Fruit fly (Drosophila melanogaster) whole organism, embryonic: ENCODE results near the gene Iyd.

Source experiments
- Atf3 ChIP-seq: fragments of 200-800 bp; sonication (Bioruptor generic); optimal IDR thresholded peaks from 3 replicates; lab custom pipeline; 2016; ENCODE audit warnings: missing biosample characterization, missing genetic modification characterization
- C15 ChIP-seq: fragments of 200-800 bp; sonication (Bioruptor generic); IDR thresholded peaks from 3 replicates; pipeline ENCODE4 v1.3.6; 2022; ENCODE audit warnings: missing biosample characterization, missing genetic modification characterization
- CG10274 ChIP-seq: fragments of 200-800 bp; sonication (Bioruptor generic); optimal IDR thresholded peaks from 3 replicates; lab custom pipeline; 2017; ENCODE audit warnings: missing biosample characterization, mild to moderate bottlenecking, missing genetic modification characterization
- CG10979 ChIP-seq: fragments of 200-800 bp; sonication (Bioruptor generic); optimal IDR thresholded peaks from 2 replicates; lab custom pipeline; 2018; ENCODE audit warnings: missing biosample characterization, mild to moderate bottlenecking, missing genetic modification characterization, moderate library complexity
- CG11723 ChIP-seq: fragments of 200-800 bp; sonication (Bioruptor generic); optimal IDR thresholded peaks from 2 replicates; lab custom pipeline; 2017; ENCODE audit warnings: missing biosample characterization, mild to moderate bottlenecking, missing genetic modification characterization
- CG12299 ChIP-seq: fragments of 200-800 bp; sonication (Bioruptor generic); optimal IDR thresholded peaks from 2 replicates; lab custom pipeline; 2018; ENCODE audit warnings: missing biosample characterization, mild to moderate bottlenecking, missing genetic modification characterization
- CG1233 ChIP-seq: fragments of 200-800 bp; sonication (Bioruptor generic); optimal IDR thresholded peaks from 4 replicates; lab custom pipeline; 2018; ENCODE audit warnings: missing biosample characterization, mild to moderate bottlenecking, missing genetic modification characterization
- CG12391 ChIP-seq: fragments of 200-800 bp; sonication (Bioruptor generic); optimal IDR thresholded peaks from 3 replicates; lab custom pipeline; 2018; ENCODE audit warnings: missing biosample characterization, mild to moderate bottlenecking, missing genetic modification characterization, moderate library complexity
- CG12942 ChIP-seq: fragments of 200-800 bp; sonication (Bioruptor generic); optimal IDR thresholded peaks from 3 replicates; lab custom pipeline; 2016; ENCODE audit warnings: missing biosample characterization, missing genetic modification characterization
- CG13775 ChIP-seq: fragments of 200-800 bp; sonication (Bioruptor generic); optimal IDR thresholded peaks from 3 replicates; lab custom pipeline; 2017; ENCODE audit warnings: missing biosample characterization, mild to moderate bottlenecking, missing genetic modification characterization
- CG13894 ChIP-seq: fragments of 200-800 bp; sonication (Bioruptor generic); optimal IDR thresholded peaks from 3 replicates; lab custom pipeline; 2018; ENCODE audit warnings: missing biosample characterization, mild to moderate bottlenecking, missing genetic modification characterization, moderate library complexity
- CG17802 ChIP-seq: fragments of 200-800 bp; sonication (Bioruptor generic); optimal IDR thresholded peaks from 2 replicates; lab custom pipeline; 2018; ENCODE audit warnings: missing biosample characterization, mild to moderate bottlenecking, missing genetic modification characterization, moderate library complexity
- CG32532 ChIP-seq: fragments of 200-800 bp; sonication (Bioruptor generic); IDR thresholded peaks from 2 replicates; pipeline ENCODE4 v1.3.6; 2022; ENCODE audit warnings: missing biosample characterization, missing genetic modification characterization
- CG32767 ChIP-seq: fragments of 200-800 bp; sonication (Bioruptor generic); IDR thresholded peaks from 2 replicates; pipeline ENCODE4 v1.3.6; 2022; ENCODE audit warnings: missing biosample characterization, missing genetic modification characterization
- CG33557 ChIP-seq: fragments of 200-800 bp; sonication (Bioruptor generic); optimal IDR thresholded peaks from 2 replicates; lab custom pipeline; 2019; ENCODE audit warnings: missing biosample characterization, mild to moderate bottlenecking, missing genetic modification characterization, moderate library complexity
- CG3995 ChIP-seq: fragments of 200-800 bp; sonication (Bioruptor generic); optimal IDR thresholded peaks from 3 replicates; lab custom pipeline; 2016; ENCODE audit warnings: missing biosample characterization, missing genetic modification characterization
- CG4282 ChIP-seq: fragments of 200-800 bp; sonication (Bioruptor generic); optimal IDR thresholded peaks from 2 replicates; lab custom pipeline; 2016; ENCODE audit warnings: missing biosample characterization, missing genetic modification characterization
- CG6683 ChIP-seq: fragments of 200-800 bp; sonication (Bioruptor generic); optimal IDR thresholded peaks from 2 replicates; lab custom pipeline; 2017; ENCODE audit warnings: missing biosample characterization, mild to moderate bottlenecking, missing genetic modification characterization, missing genetic modification reagents
- CG7786 ChIP-seq: fragments of 200-800 bp; sonication (Bioruptor generic); optimal IDR thresholded peaks from 2 replicates; lab custom pipeline; 2016; ENCODE audit warnings: missing biosample characterization, missing genetic modification characterization
- CG7839 ChIP-seq: fragments of 200-800 bp; sonication (Bioruptor generic); optimal IDR thresholded peaks from 3 replicates; lab custom pipeline; 2018; ENCODE audit warnings: missing biosample characterization, mild to moderate bottlenecking, missing genetic modification characterization, moderate library complexity
- CG8478 ChIP-seq: fragments of >200 bp; optimal IDR thresholded peaks from 2 replicates; lab custom pipeline; 2018
- CG9876 ChIP-seq: fragments of 200-800 bp; sonication (Bioruptor generic); optimal IDR thresholded peaks from 2 replicates; lab custom pipeline; 2016; ENCODE audit warnings: missing biosample characterization, missing genetic modification characterization
- CG9932 ChIP-seq: fragments of 200-800 bp; sonication (Bioruptor generic); IDR thresholded peaks from 2 replicates; pipeline ENCODE4 v1.3.6; 2022; ENCODE audit warnings: missing biosample characterization, missing genetic modification characterization
- D19B ChIP-seq: fragments of 200-800 bp; sonication (Bioruptor generic); optimal IDR thresholded peaks from 2 replicates; lab custom pipeline; 2017; ENCODE audit warnings: missing biosample characterization, mild to moderate bottlenecking, missing genetic modification characterization
- Dll ChIP-seq: fragments of 200-800 bp; sonication (Bioruptor generic); IDR thresholded peaks from 4 replicates; pipeline ENCODE4 v1.3.6; 2022; ENCODE audit warnings: missing biosample characterization, missing genetic modification characterization; ENCODE audit not compliant: partially characterized antibody
- Ets65A ChIP-seq: fragments of 200-800 bp; sonication (Bioruptor generic); peaks from one replicate; lab custom pipeline; 2016; ENCODE audit warnings: missing biosample characterization, missing genetic modification characterization
- Fer3 ChIP-seq: fragments of 200-800 bp; sonication (Bioruptor generic); optimal IDR thresholded peaks from 2 replicates; lab custom pipeline; 2018; ENCODE audit warnings: missing biosample characterization, mild to moderate bottlenecking, missing genetic modification characterization, moderate library complexity
- Hr78 ChIP-seq, 2 experiments: fragments of 200-800 bp in 1 of 2; fragments of >200 bp in 1 of 2; sonication (Bioruptor generic) in 1 of 2; optimal IDR thresholded peaks; 2 replicates each; lab custom pipeline; 2017 to 2019; ENCODE audit warnings: missing biosample characterization in 2 of 2, missing genetic modification characterization in 2 of 2, mild to moderate bottlenecking in 1 of 2, moderate library complexity in 1 of 2
- Lim3 ChIP-seq: fragments of 200-800 bp; sonication (Bioruptor generic); IDR thresholded peaks from 2 replicates; pipeline ENCODE4 v1.3.6; 2022; ENCODE audit warnings: missing biosample characterization, missing genetic modification characterization
- MESR4 ChIP-seq: fragments of 200-800 bp; sonication (Bioruptor generic); optimal IDR thresholded peaks from 2 replicates; lab custom pipeline; 2018; ENCODE audit warnings: missing biosample characterization, mild to moderate bottlenecking, missing genetic modification characterization, moderate library complexity
- Mes4 ChIP-seq: fragments of 200-800 bp; sonication (Bioruptor generic); optimal IDR thresholded peaks from 2 replicates; lab custom pipeline; 2016; ENCODE audit warnings: missing biosample characterization, missing genetic modification characterization
- PHDP ChIP-seq: fragments of 200-800 bp; sonication (Bioruptor generic); optimal IDR thresholded peaks from 3 replicates; lab custom pipeline; 2018; ENCODE audit warnings: missing biosample characterization, mild to moderate bottlenecking, missing genetic modification characterization, moderate library complexity
- Sox100B ChIP-seq: fragments of 200-800 bp; sonication (Bioruptor generic); optimal IDR thresholded peaks from 3 replicates; lab custom pipeline; 2018; ENCODE audit warnings: missing biosample characterization, mild to moderate bottlenecking, missing genetic modification characterization
- Spps ChIP-seq: fragments of 200-800 bp; sonication (Bioruptor generic); optimal IDR thresholded peaks from 2 replicates; lab custom pipeline; 2018; ENCODE audit warnings: missing biosample characterization, mild to moderate bottlenecking, missing genetic modification characterization
- Taf1 ChIP-seq: fragments of 200-800 bp; sonication (Bioruptor generic); IDR thresholded peaks from 2 replicates; pipeline ENCODE4 v1.3.6; 2022; ENCODE audit warnings: missing biosample characterization, missing genetic modification characterization
- ase ChIP-seq: fragments of 200-800 bp; sonication (Bioruptor generic); IDR thresholded peaks from 3 replicates; pipeline ENCODE4 v1.3.6; 2022; ENCODE audit warnings: missing biosample characterization, missing genetic modification characterization
- ato ChIP-seq: fragments of 200-800 bp; sonication (Bioruptor generic); IDR thresholded peaks from 2 replicates; pipeline ENCODE4 v1.3.6; 2022; ENCODE audit warnings: missing biosample characterization, missing genetic modification characterization; ENCODE audit not compliant: partially characterized antibody
- da ChIP-seq: fragments of 200-800 bp; sonication (Bioruptor generic); optimal IDR thresholded peaks from 2 replicates; lab custom pipeline; 2016; ENCODE audit warnings: missing biosample characterization, missing genetic modification characterization
- danr ChIP-seq: fragments of 200-800 bp; sonication (Bioruptor generic); IDR thresholded peaks from 2 replicates; pipeline ENCODE4 v1.3.6; 2022; ENCODE audit warnings: missing biosample characterization, missing genetic modification characterization
- dysf ChIP-seq: fragments of 200-800 bp; sonication (Bioruptor generic); IDR thresholded peaks from 3 replicates; pipeline ENCODE4 v1.3.6; 2022; ENCODE audit warnings: missing biosample characterization, missing genetic modification characterization
- emc ChIP-seq: fragments of 200-800 bp; sonication (Bioruptor generic); optimal IDR thresholded peaks from 2 replicates; lab custom pipeline; 2016; ENCODE audit warnings: missing biosample characterization, missing genetic modification characterization
- esg ChIP-seq: fragments of 200-800 bp; sonication (Bioruptor generic); conservative IDR thresholded peaks from 2 replicates; pipeline ENCODE4 v1.3.6; 2022; ENCODE audit warnings: missing biosample characterization, missing genetic modification characterization
- gfzf ChIP-seq: fragments of 200-800 bp; sonication (Bioruptor generic); optimal IDR thresholded peaks from 2 replicates; lab custom pipeline; 2016; ENCODE audit warnings: missing biosample characterization, mild to moderate bottlenecking, missing genetic modification characterization, moderate library complexity
- lmd ChIP-seq: fragments of 200-800 bp; sonication (Bioruptor generic); IDR thresholded peaks from 2 replicates; pipeline ENCODE4 v1.3.6; 2022; ENCODE audit warnings: missing biosample characterization, missing genetic modification characterization
- mam ChIP-seq: fragments of 200-800 bp; sonication (Bioruptor generic); optimal IDR thresholded peaks from 3 replicates; lab custom pipeline; 2016; ENCODE audit warnings: missing biosample characterization, missing genetic modification characterization
- org-1 ChIP-seq: fragments of 200-800 bp; sonication (Bioruptor generic); optimal IDR thresholded peaks from 2 replicates; lab custom pipeline; 2017; ENCODE audit warnings: missing biosample characterization, missing genetic modification characterization
- ro ChIP-seq: fragments of 200-800 bp; sonication (Bioruptor generic); IDR thresholded peaks from 2 replicates; pipeline ENCODE4 v1.3.6; 2022; ENCODE audit warnings: missing biosample characterization, missing genetic modification characterization
- tap ChIP-seq: fragments of 200-800 bp; optimal IDR thresholded peaks from 3 replicates; lab custom pipeline; 2019; ENCODE audit warnings: missing biosample characterization, mild to moderate bottlenecking, missing genetic modification characterization, moderate library complexity
- zen2 ChIP-seq: fragments of 200-800 bp; sonication (Bioruptor generic); IDR thresholded peaks from 3 replicates; pipeline ENCODE4 v1.3.6; 2022; ENCODE audit warnings: missing biosample characterization, missing genetic modification characterization; ENCODE audit not compliant: partially characterized antibody

The Iyd gene

DNA sequence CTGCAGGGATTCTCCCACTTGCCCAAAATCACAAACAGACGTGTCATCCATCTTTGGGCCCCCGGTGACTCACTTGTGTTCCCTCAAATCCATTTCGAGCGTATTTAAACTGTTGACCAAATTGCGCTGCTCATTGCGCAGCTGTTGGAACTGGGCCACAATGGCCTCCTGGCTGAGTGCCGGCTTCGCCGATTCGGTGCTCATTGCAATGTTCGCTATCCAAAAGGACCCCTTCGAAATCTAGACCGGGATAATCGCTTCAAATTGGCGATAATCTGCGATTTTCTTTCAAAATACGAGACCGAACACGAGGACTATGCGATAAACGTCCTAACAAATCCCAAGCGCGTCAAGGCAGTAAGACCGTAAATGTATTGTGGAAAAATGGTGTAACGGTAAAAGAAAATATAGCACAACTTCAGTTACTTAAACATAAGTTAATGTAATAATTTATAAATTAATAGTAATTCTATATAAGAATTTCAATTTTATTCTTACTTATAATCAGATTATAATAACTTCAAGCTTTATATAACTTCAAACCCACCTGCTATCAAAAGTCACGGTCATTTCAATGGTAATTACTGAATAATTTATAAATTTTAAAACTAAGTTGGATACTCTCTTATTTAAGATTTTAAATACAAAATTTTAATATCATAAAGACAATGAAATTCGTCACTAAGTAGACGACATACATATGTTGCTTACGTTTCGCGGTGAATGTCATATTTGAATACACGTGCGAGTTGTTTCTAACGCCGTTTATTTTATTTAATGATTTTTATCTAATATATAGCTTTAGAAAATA is 21.8 kb downstream of the Iyd start, which contains the start of the genes Pfdn2 and Noc1 (continued):
- TF ChIP-seq danr (GFP tag; lab: Robert Waterston, UW) (0 out of 2 replicates have a peak, but pooled peaks have one; percentile 9), CG3995 (GFP tag; lab: Kevin White, UChicago) (peak; percentile 60), tap (no peak), CG17802 (tag; lab: Kevin White, UChicago) (no peak), Dll (no peak), CG33557 (peak; percentile 30), da (GFP tag; lab: Kevin White, UChicago) (no peak), esg (GFP tag; lab: Robert Waterston, UW) (peak; percentile 44; the same call in 1 of the 2 replicates), CG12391 (peak; percentile 89), ato (no peak), ase (no peak), CG13775 (GFP tag; lab: Kevin White, UChicago) (peak; percentile 64), Hr78 (GFP tag; optimal IDR thresholded peaks at IDR 0.05; lab: Kevin White, UChicago) (no peak), Lim3 (GFP tag; lab: Robert Waterston, UW) (no peak), Sox100B (GFP tag; lab: Kevin White, UChicago) (no peak), CG9932 (GFP tag; lab: Robert Waterston, UW) (peak; percentile 73), CG1233 (GFP tag; lab: Kevin White, UChicago) (no peak), CG10274 (GFP tag; lab: Kevin White, UChicago) (no peak), CG6683 (GFP tag; lab: Kevin White, UChicago) (peak; percentile 5), lmd (GFP tag; lab: Robert Waterston, UW) (peak; percentile 49), CG7839 (tag; lab: Kevin White, UChicago) (no peak), CG7786 (GFP tag; lab: Kevin White, UChicago) (no peak), org-1 (GFP tag; lab: Kevin White, UChicago) (no peak), CG12299 (tag; lab: Kevin White, UChicago) (peak; percentile 25), CG8478 (lab: Kevin White, UChicago) (no peak), CG32767 (GFP tag; lab: Robert Waterston, UW) (0 out of 2 replicates have a peak, but pooled peaks have one; percentile 30), Fer3 (tag; lab: Kevin White, UChicago) (peak; percentile 20), CG4282 (GFP tag; lab: Kevin White, UChicago) (no peak), mam (peak; percentile 43), emc (GFP tag; lab: Kevin White, UChicago) (no peak), CG11723 (GFP tag; lab: Kevin White, UChicago) (no peak), Taf1 (GFP tag; lab: Robert Waterston, UW) (no peak), C15 (GFP tag; lab: Robert Waterston, UW) (0 out of 3 replicates have a peak, but pooled peaks have one; percentile 18), zen2 (GFP tag; lab: Robert Waterston, UW) (no peak), Atf3 (GFP tag; lab: Kevin White, UChicago) (no peak), ro (GFP tag; lab: Robert Waterston, UW) (no peak), MESR4 (GFP tag; lab: Kevin White, UChicago) (peak; percentile 86), Mes4 (GFP tag; lab: Kevin White, UChicago) (no peak), D19B (GFP tag; lab: Kevin White, UChicago) (peak; percentile 36), Ets65A (GFP tag; lab: Kevin White, UChicago) (peak; percentile 83), gfzf (GFP tag; lab: Kevin White, UChicago) (peak; percentile 69), dysf (GFP tag; lab: Robert Waterston, UW) (peak; percentile 60; the same call in 2 of the 3 replicates), CG13894 (no peak), CG12942 (GFP tag; lab: Kevin White, UChicago) (peak; percentile 56), CG10979 (tag; lab: Kevin White, UChicago) (peak; percentile 33), CG32532 (GFP tag; lab: Robert Waterston, UW) (peak; percentile 70), PHDP (no peak), CG9876 (no peak), Spps (no peak)
